Worm (Caenorhabditis elegans) whole organism, late embryonic: ENCODE measurements around the gene srh-45.

Source experiments
- K09A11.1 ChIP-seq: sonication (generic microtip); optimal IDR thresholded peaks from 2 replicates; lab custom pipeline; 2017; ENCODE audit warnings: antibody characterized with exemption, mild to moderate bottlenecking, missing genetic modification characterization, missing compliant biosample characterization; ENCODE audit not compliant: insufficient read depth
- ceh-30 ChIP-seq: fragments of 150-350 bp; optimal IDR thresholded peaks from 2 replicates; lab custom pipeline; 2014; ENCODE audit warnings: missing biosample characterization, missing genetic modification characterization
- che-1 ChIP-seq: sonication (generic microtip); optimal IDR thresholded peaks from 2 replicates; lab custom pipeline; 2016; ENCODE audit warnings: mild to moderate bottlenecking, missing genetic modification characterization, missing compliant biosample characterization
- hlh-30 ChIP-seq: sonication (generic microtip); optimal IDR thresholded peaks from 2 replicates; lab custom pipeline; 2017; ENCODE audit warnings: antibody characterized with exemption, missing genetic modification characterization, missing compliant biosample characterization; ENCODE audit not compliant: insufficient read depth
- hlh-6 ChIP-seq: sonication (generic microtip); optimal IDR thresholded peaks from 2 replicates; lab custom pipeline; 2016; ENCODE audit warnings: missing genotype, missing genetic modification characterization, missing compliant biosample characterization
- syd-9 ChIP-seq: sonication (generic microtip); optimal IDR thresholded peaks from 2 replicates; lab custom pipeline; 2016; ENCODE audit warnings: mild to moderate bottlenecking, missing genetic modification characterization, moderate library complexity, missing compliant biosample characterization
- tbx-7 ChIP-seq: sonication (generic microtip); optimal IDR thresholded peaks from 2 replicates; lab custom pipeline; 2016; ENCODE audit warnings: missing genotype, missing genetic modification characterization, missing compliant biosample characterization

srh-45 gene

DNA sequence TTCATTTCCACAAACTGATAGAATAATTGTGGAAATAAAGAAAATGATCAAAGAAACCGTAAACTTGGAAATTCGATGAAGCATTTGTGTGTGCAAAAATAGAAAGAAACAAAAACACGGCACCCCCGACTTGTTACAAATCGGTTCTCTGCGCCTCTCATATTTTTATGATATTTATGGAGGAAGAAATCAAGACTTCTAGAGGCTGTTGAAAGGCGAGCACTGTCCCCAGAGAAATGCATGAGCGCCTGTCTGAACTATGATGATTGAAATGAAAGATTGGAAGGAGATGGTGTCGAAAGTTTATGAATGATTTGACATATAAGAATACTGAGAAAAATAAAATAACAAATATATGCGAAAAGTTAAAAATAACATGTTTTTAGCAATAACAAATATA, 45.9 kb downstream of the srh-45 start, which contains the start of gene lgc-36:
lgc-36 (minus strand) TSS at position 101 of the 400 bp plus-strand sequence.
- TF ChIP-seq K09A11.1 (tag; lab: Kevin White, UChicago), result no peak
- TF ChIP-seq hlh-30, result no peak
- no peak for TF ChIP-seq ceh-30 (tag; lab: Kevin White, UChicago)
- TF ChIP-seq syd-9 (tag; lab: Kevin White, UChicago), result no peak
- TF ChIP-seq hlh-6 (tag; lab: Kevin White, UChicago), result no peak
- no peak for TF ChIP-seq tbx-7 (tag; lab: Kevin White, UChicago)
- TF ChIP-seq, all 69 proteins: peak for 0

DNA sequence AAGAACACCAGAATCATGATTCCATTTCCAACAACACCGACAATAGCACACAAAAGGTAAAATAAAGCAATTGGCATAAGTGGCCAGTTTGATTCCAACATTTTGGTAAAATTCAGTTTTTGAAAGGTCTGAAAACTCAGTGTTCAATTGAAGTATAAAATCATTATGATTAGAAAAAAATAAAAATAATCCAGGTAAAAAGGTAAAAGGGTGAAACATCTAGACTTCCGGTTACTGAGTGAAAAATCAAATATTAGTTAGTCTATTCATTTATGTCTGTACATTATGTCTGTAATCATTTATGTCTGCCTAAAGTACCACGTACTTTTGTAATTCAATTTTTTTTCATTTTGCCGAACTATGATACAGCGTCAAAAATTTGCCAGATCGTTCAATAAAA, 49.8 kb downstream of the srh-45 start, which contains the start of gene srsx-31:
srsx-31 (minus strand) TSS at position 101 of the 400 bp plus-strand sequence.
- TF ChIP-seq che-1 (tag; lab: Kevin White, UChicago), result no peak
